Fruit fly (Drosophila melanogaster) whole organism, embryonic: ENCODE data around the gene CG33107.

Experiments
- B-H2 ChIP-seq: fragments of 200-800 bp; sonication (Bioruptor generic); optimal IDR thresholded peaks from 2 replicates; lab custom pipeline; 2018; ENCODE audit warnings: missing biosample characterization, mild to moderate bottlenecking, missing genetic modification characterization
- CG10274 ChIP-seq: fragments of 200-800 bp; sonication (Bioruptor generic); optimal IDR thresholded peaks from 3 replicates; lab custom pipeline; 2017; ENCODE audit warnings: missing biosample characterization, mild to moderate bottlenecking, missing genetic modification characterization
- CG12769 ChIP-seq: fragments of 200-800 bp; sonication (Bioruptor generic); optimal IDR thresholded peaks from 2 replicates; lab custom pipeline; 2019; ENCODE audit warnings: missing biosample characterization, mild to moderate bottlenecking, missing genetic modification characterization, moderate library complexity
- CG13424 ChIP-seq: fragments of 200-800 bp; sonication (Bioruptor generic); optimal IDR thresholded peaks from 2 replicates; lab custom pipeline; 2019; ENCODE audit warnings: missing biosample characterization, mild to moderate bottlenecking, missing genetic modification characterization, moderate library complexity
- CG15269 ChIP-seq: fragments of 200-800 bp; sonication (Bioruptor generic); optimal IDR thresholded peaks from 2 replicates; lab custom pipeline; 2018; ENCODE audit warnings: missing biosample characterization, mild to moderate bottlenecking, missing genetic modification characterization, moderate library complexity
- CG1603 ChIP-seq: fragments of 200-800 bp; sonication (Bioruptor generic); optimal IDR thresholded peaks from 2 replicates; lab custom pipeline; 2019; ENCODE audit warnings: missing biosample characterization, mild to moderate bottlenecking, missing genetic modification characterization, moderate library complexity
- CG16813 ChIP-seq: fragments of 200-800 bp; sonication (Bioruptor generic); IDR thresholded peaks from 3 replicates; pipeline ENCODE4 v1.3.6; 2022; ENCODE audit warnings: missing biosample characterization, missing genetic modification characterization; ENCODE audit not compliant: partially characterized antibody
- CG16815 ChIP-seq: fragments of 200-800 bp; sonication (Bioruptor generic); optimal IDR thresholded peaks from 3 replicates; lab custom pipeline; 2017; ENCODE audit warnings: missing biosample characterization, mild to moderate bottlenecking, missing genetic modification characterization
- CG17361 ChIP-seq: fragments of 200-800 bp; sonication (Bioruptor generic); IDR thresholded peaks from 3 replicates; pipeline ENCODE4 v1.3.6; 2022; ENCODE audit warnings: missing biosample characterization, missing genetic modification characterization
- CG18599 ChIP-seq: fragments of 200-800 bp; sonication (Bioruptor generic); optimal IDR thresholded peaks from 3 replicates; lab custom pipeline; 2017; ENCODE audit warnings: missing biosample characterization, missing genetic modification characterization, mild to moderate bottlenecking, moderate library complexity, missing genetic modification reagents
- CG2120 ChIP-seq: fragments of 200-800 bp; sonication (Bioruptor generic); optimal IDR thresholded peaks from 3 replicates; lab custom pipeline; 2016; ENCODE audit warnings: missing biosample characterization, missing genetic modification characterization
- CG2678 ChIP-seq: fragments of 200-800 bp; sonication (Bioruptor generic); optimal IDR thresholded peaks from 3 replicates; lab custom pipeline; 2019; ENCODE audit warnings: missing biosample characterization, mild to moderate bottlenecking, missing genetic modification characterization, moderate library complexity
- CG31365 ChIP-seq: fragments of 200-800 bp; sonication (Bioruptor generic); optimal IDR thresholded peaks from 2 replicates; lab custom pipeline; 2018; ENCODE audit warnings: missing biosample characterization, mild to moderate bottlenecking, missing genetic modification characterization
- CG32767 ChIP-seq: fragments of 200-800 bp; sonication (Bioruptor generic); IDR thresholded peaks from 2 replicates; pipeline ENCODE4 v1.3.6; 2022; ENCODE audit warnings: missing biosample characterization, missing genetic modification characterization
- CG3726 ChIP-seq: fragments of 200-800 bp; sonication (Bioruptor generic); IDR thresholded peaks from 3 replicates; pipeline ENCODE4, ENCODE4 v1.3.6; 2022; ENCODE audit warnings: missing biosample characterization, missing genetic modification characterization
- CG3847 ChIP-seq: fragments of 200-800 bp; sonication (Bioruptor generic); IDR thresholded peaks from 2 replicates; pipeline ENCODE4 v1.3.6; 2022; ENCODE audit warnings: missing biosample characterization, missing genetic modification characterization
- CG6765 ChIP-seq: fragments of 200-800 bp; sonication (Bioruptor generic); optimal IDR thresholded peaks from 3 replicates; lab custom pipeline; 2017; ENCODE audit warnings: missing biosample characterization, mild to moderate bottlenecking, missing genetic modification characterization
- CG7556 ChIP-seq: fragments of 200-800 bp; sonication (Bioruptor generic); optimal IDR thresholded peaks from 2 replicates; lab custom pipeline; 2017; ENCODE audit warnings: missing biosample characterization, mild to moderate bottlenecking, missing genetic modification characterization
- CG8281 ChIP-seq: fragments of 200-800 bp; sonication (Bioruptor generic); optimal IDR thresholded peaks from 2 replicates; lab custom pipeline; 2018; ENCODE audit warnings: missing biosample characterization, mild to moderate bottlenecking, missing genetic modification characterization, moderate library complexity
- D ChIP-seq, 2 experiments: fragments of 200-800 bp in 1 of 2; fragments of >200 bp in 1 of 2; sonication (Bioruptor generic) in 1 of 2; optimal IDR thresholded peaks; 2 replicates in 1 of 2; 3 replicates in 1 of 2; lab custom pipeline; 2017; ENCODE audit warnings: mild to moderate bottlenecking in 1 of 2, missing biosample characterization in 1 of 2, missing genetic modification characterization in 1 of 2, missing genetic modification reagents in 1 of 2
- D19A ChIP-seq: fragments of 200-800 bp; optimal IDR thresholded peaks from 3 replicates; lab custom pipeline; 2019; ENCODE audit warnings: missing biosample characterization, mild to moderate bottlenecking, missing genetic modification characterization, moderate library complexity
- Dbx ChIP-seq: fragments of 200-800 bp; sonication (Bioruptor generic); IDR thresholded peaks from 3 replicates; pipeline ENCODE4 v1.3.6; 2022; ENCODE audit warnings: missing biosample characterization, missing genetic modification characterization
- Dek ChIP-seq: fragments of 200-800 bp; sonication (Bioruptor generic); optimal IDR thresholded peaks from 3 replicates; lab custom pipeline; 2019; ENCODE audit warnings: missing biosample characterization, mild to moderate bottlenecking, missing genetic modification characterization, moderate library complexity
- Elba2 ChIP-seq: fragments of 200-800 bp; sonication (Bioruptor generic); optimal IDR thresholded peaks from 3 replicates; lab custom pipeline; 2016; ENCODE audit warnings: missing biosample characterization, missing genetic modification characterization
- Fer3 ChIP-seq: fragments of 200-800 bp; sonication (Bioruptor generic); optimal IDR thresholded peaks from 2 replicates; lab custom pipeline; 2018; ENCODE audit warnings: missing biosample characterization, mild to moderate bottlenecking, missing genetic modification characterization, moderate library complexity
- HLH3B ChIP-seq: fragments of 200-800 bp; sonication (Bioruptor generic); IDR thresholded peaks from 2 replicates; pipeline ENCODE4 v1.3.6; 2022; ENCODE audit warnings: missing biosample characterization, missing genetic modification characterization
- HLH54F ChIP-seq: fragments of 200-800 bp; sonication (Bioruptor generic); optimal IDR thresholded peaks from 3 replicates; lab custom pipeline; 2016; ENCODE audit warnings: missing biosample characterization, missing genetic modification characterization
- NK7.1 ChIP-seq: fragments of 200-800 bp; sonication (Bioruptor generic); optimal IDR thresholded peaks from 3 replicates; lab custom pipeline; 2016; ENCODE audit warnings: missing biosample characterization, missing genetic modification characterization
- ac ChIP-seq: fragments of 200-800 bp; sonication (Bioruptor generic); optimal IDR thresholded peaks from 3 replicates; lab custom pipeline; 2017; ENCODE audit warnings: missing biosample characterization, mild to moderate bottlenecking, missing genetic modification characterization
- ci ChIP-seq: fragments of 200-800 bp; sonication (Bioruptor generic); IDR thresholded peaks from 3 replicates; pipeline ENCODE4 v1.3.6; 2022; ENCODE audit warnings: missing biosample characterization, missing genetic modification characterization
- emc ChIP-seq: fragments of 200-800 bp; sonication (Bioruptor generic); optimal IDR thresholded peaks from 2 replicates; lab custom pipeline; 2016; ENCODE audit warnings: missing biosample characterization, missing genetic modification characterization
- exex ChIP-seq: fragments of 200-800 bp; sonication (Bioruptor generic); optimal IDR thresholded peaks from 4 replicates; lab custom pipeline; 2018; ENCODE audit warnings: missing biosample characterization, mild to moderate bottlenecking, missing genetic modification characterization, moderate library complexity
- grau ChIP-seq: fragments of 200-800 bp; optimal IDR thresholded peaks from 3 replicates; lab custom pipeline; 2019; ENCODE audit warnings: missing biosample characterization, mild to moderate bottlenecking, missing genetic modification characterization, moderate library complexity
- grn ChIP-seq: fragments of 200-800 bp; sonication (Bioruptor generic); optimal IDR thresholded peaks from 3 replicates; lab custom pipeline; 2017; ENCODE audit warnings: missing biosample characterization, missing genetic modification characterization
- gt ChIP-seq: fragments of 200-800 bp; sonication (Bioruptor generic); IDR thresholded peaks from 2 replicates; pipeline ENCODE4 v1.3.6; 2022; ENCODE audit warnings: missing biosample characterization, missing genetic modification characterization
- klu ChIP-seq: fragments of 200-800 bp; sonication (Bioruptor generic); IDR thresholded peaks from 2 replicates; pipeline ENCODE4 v1.3.6; 2022; ENCODE audit warnings: missing biosample characterization, missing genetic modification characterization
- lab ChIP-seq: fragments of 200-800 bp; sonication (Bioruptor generic); optimal IDR thresholded peaks from 3 replicates; lab custom pipeline; 2017; ENCODE audit warnings: missing biosample characterization, missing genetic modification characterization, mild to moderate bottlenecking, moderate library complexity, missing genetic modification reagents
- luna ChIP-seq: fragments of 200-800 bp; sonication (Bioruptor generic); optimal IDR thresholded peaks from 2 replicates; lab custom pipeline; 2016; ENCODE audit warnings: missing biosample characterization, missing genetic modification characterization
- mam ChIP-seq: fragments of 200-800 bp; sonication (Bioruptor generic); optimal IDR thresholded peaks from 3 replicates; lab custom pipeline; 2016; ENCODE audit warnings: missing biosample characterization, missing genetic modification characterization
- mld ChIP-seq: fragments of 200-800 bp; sonication (Bioruptor generic); IDR thresholded peaks from 3 replicates; pipeline ENCODE4 v1.3.6; 2022; ENCODE audit warnings: missing biosample characterization, missing genetic modification characterization; ENCODE audit not compliant: partially characterized antibody
- nau ChIP-seq: fragments of 200-800 bp; sonication (Bioruptor generic); optimal IDR thresholded peaks from 3 replicates; lab custom pipeline; 2017; ENCODE audit warnings: missing biosample characterization, mild to moderate bottlenecking, missing genetic modification characterization, missing genetic modification reagents
- onecut ChIP-seq: fragments of 200-800 bp; sonication (Bioruptor generic); IDR thresholded peaks from 2 replicates; pipeline ENCODE4 v1.3.6; 2022; ENCODE audit warnings: missing biosample characterization, missing genetic modification characterization
- pan ChIP-seq, 4 experiments: fragments of >200 bp in 3 of 4; fragments of 200-800 bp in 1 of 4; sonication (Bioruptor generic) in 1 of 4; optimal IDR thresholded peaks in 3 of 4; IDR thresholded peaks in 1 of 4; 2 replicates each; pipeline versions ENCODE4 v1.3.6 to Lab custom; 2017 to 2022; ENCODE audit warnings: missing biosample characterization in 2 of 4, missing genetic modification characterization in 2 of 4, mixed read lengths in 1 of 4
- repo ChIP-seq: fragments of 200-800 bp; sonication (Bioruptor generic); optimal IDR thresholded peaks from 2 replicates; lab custom pipeline; 2016; ENCODE audit warnings: missing biosample characterization, missing genetic modification characterization
- salm ChIP-seq: fragments of 200-800 bp; sonication (Bioruptor generic); optimal IDR thresholded peaks from 2 replicates; lab custom pipeline; 2018; ENCODE audit warnings: missing biosample characterization, mild to moderate bottlenecking, missing genetic modification characterization
- schlank ChIP-seq: fragments of 200-800 bp; sonication (Bioruptor generic); optimal IDR thresholded peaks from 2 replicates; lab custom pipeline; 2018; ENCODE audit warnings: missing biosample characterization, mild to moderate bottlenecking, missing genetic modification characterization
- ttk ChIP-seq: fragments of 200-800 bp; sonication (Bioruptor generic); IDR thresholded peaks from 2 replicates; pipeline ENCODE4 v2.1.2; 2022; ENCODE audit warnings: missing biosample characterization, missing genetic modification characterization
- zf30C ChIP-seq: fragments of 200-800 bp; sonication (Bioruptor generic); optimal IDR thresholded peaks from 3 replicates; lab custom pipeline; 2018; ENCODE audit warnings: missing biosample characterization, mild to moderate bottlenecking, missing genetic modification characterization

CG33107 gene

dm6 chr3R:22626842-22627392, 42.4 kb upstream of the CG33107 start (continued):
- TF ChIP-seq CG16813 (GFP tag; lab: Robert Waterston, UW) (no peak), CG31365 (tag; lab: Kevin White, UChicago) (peak; percentile 62), CG32767 (peak; percentile 28; the same call in 1 of the 2 replicates), klu (GFP tag; lab: Robert Waterston, UW) (peak; percentile 40; the same call in 1 of the 2 replicates), exex (tag; lab: Kevin White, UChicago) (peak; percentile 38), repo (peak; percentile 47), nau (GFP tag; lab: Kevin White, UChicago) (peak; percentile 74), schlank (tag; lab: Kevin White, UChicago) (peak; percentile 63), ac (GFP tag; lab: Kevin White, UChicago) (peak; percentile 9), CG3726 (no peak), NK7.1 (GFP tag; lab: Kevin White, UChicago) (peak; percentile 45), luna (GFP tag; lab: Kevin White, UChicago) (peak; percentile 26), CG2678 (tag; lab: Kevin White, UChicago) (peak; percentile 63), Dek (tag; lab: Kevin White, UChicago) (peak; percentile 36), Fer3 (tag; lab: Kevin White, UChicago) (peak; percentile 63), CG2120 (GFP tag; lab: Kevin White, UChicago) (peak; percentile 59), CG1603 (tag; lab: Kevin White, UChicago) (peak; percentile 43), zf30C (GFP tag; lab: Kevin White, UChicago) (no peak), mam (GFP tag; lab: Kevin White, UChicago) (no peak), CG10274 (GFP tag; lab: Kevin White, UChicago) (no peak), HLH3B (peak; percentile 39; the same call in 1 of the 2 replicates), CG6765 (GFP tag; lab: Kevin White, UChicago) (peak; percentile 83), CG13424 (peak; percentile 37), CG12769 (tag; lab: Kevin White, UChicago) (peak; percentile 80), grau (tag; lab: Kevin White, UChicago) (peak; percentile 37), mld (GFP tag; lab: Robert Waterston, UW) (no peak), ci (GFP tag; lab: Robert Waterston, UW) (peak; percentile 76; the same call in 2 of the 3 replicates), ttk (GFP tag; lab: Robert Waterston, UW) (no peak), CG18599 (GFP tag; lab: Kevin White, UChicago) (peak; percentile 65), CG17361 (GFP tag; lab: Robert Waterston, UW) (no peak), CG16815 (GFP tag; lab: Kevin White, UChicago) (no peak), pan (optimal IDR thresholded peaks at IDR 0.05; lab: Kevin White, UChicago) (no peak), pan (GFP tag; optimal IDR thresholded peaks at IDR 0.05 in 1 of 2, IDR thresholded peaks at IDR 0.05 in 1 of 2) (peak in 1 of 2 experiments; percentile 36), CG7556 (peak; percentile 24), onecut (GFP tag; lab: Robert Waterston, UW) (0 out of 2 replicates have a peak, but pooled peaks have one; percentile 18), lab (GFP tag; lab: Kevin White, UChicago) (peak; percentile 85), Dbx (GFP tag; lab: Robert Waterston, UW) (0 out of 3 replicates have a peak, but pooled peaks have one; percentile 21), HLH54F (GFP tag; lab: Kevin White, UChicago) (peak; percentile 30), CG8281 (tag; lab: Kevin White, UChicago) (no peak), emc (GFP tag; lab: Kevin White, UChicago) (no peak), gt (no peak), CG3847 (no peak), Elba2 (GFP tag; lab: Kevin White, UChicago) (peak; percentile 66), grn (peak; percentile 40), D (optimal IDR thresholded peaks at IDR 0.05; lab: Kevin White, UChicago) (peak; percentile 49), D (GFP tag; optimal IDR thresholded peaks at IDR 0.05; lab: Kevin White, UChicago) (peak; percentile 65), salm (tag; lab: Kevin White, UChicago) (peak; percentile 4), CG15269 (tag; lab: Kevin White, UChicago) (peak; percentile 48), D19A (tag; lab: Kevin White, UChicago) (peak; percentile 2), B-H2 (peak; percentile 46)
